Worm (Caenorhabditis elegans) whole organism, young adult: ENCODE results near the gene magu-1.

Experiments used
- F33H1.4 ChIP-seq: fragments of 200-800 bp; sonication (Bioruptor generic); IDR thresholded peaks from 2 replicates; pipeline ENCODE4 v1.3.6; 2022; ENCODE audit warnings: missing genetic modification reagents, missing genetic modification characterization, missing compliant biosample characterization
- F37B4.10 ChIP-seq: fragments of 200-800 bp; sonication (Bioruptor generic); IDR thresholded peaks from 2 replicates; pipeline ENCODE4 v1.3.6; 2022; ENCODE audit warnings: missing genetic modification characterization, missing compliant biosample characterization
- F55B11.4 ChIP-seq: sonication (generic microtip); optimal IDR thresholded peaks from 2 replicates; lab custom pipeline; 2016; ENCODE audit warnings: missing compliant biosample characterization, missing genetic modification characterization, borderline replicate concordance; ENCODE audit not compliant: insufficient read depth
- F57A8.1 ChIP-seq: fragments of 200-800 bp; sonication (Bioruptor generic); optimal IDR thresholded peaks from 2 replicates; lab custom pipeline; 2018; ENCODE audit warnings: mild to moderate bottlenecking, missing genetic modification characterization, moderate library complexity, missing compliant biosample characterization
- K11D2.4 ChIP-seq: fragments of 200-800 bp; sonication (Bioruptor generic); IDR thresholded peaks from 2 replicates; pipeline ENCODE4 v1.3.6; 2022; ENCODE audit warnings: missing genetic modification reagents, missing genetic modification characterization, missing compliant biosample characterization
- akir-1 ChIP-seq: fragments of 200-800 bp; sonication (Bioruptor generic); optimal IDR thresholded peaks from 2 replicates; lab custom pipeline; 2018; ENCODE audit warnings: mild to moderate bottlenecking, missing genetic modification characterization, moderate library complexity, missing compliant biosample characterization
- ama-1 ChIP-seq, 3 experiments: fragments of 150-350 bp in 1 of 3; sonication (generic microtip) in 2 of 3; optimal IDR thresholded peaks; 2 replicates each; lab custom pipeline; 2014 to 2018; ENCODE audit warnings: missing biosample characterization in 2 of 3, missing genetic modification characterization in 2 of 3, missing genetic modification reagents in 2 of 3
- bed-1 ChIP-seq: fragments of 200-800 bp; sonication (Bioruptor generic); IDR thresholded peaks from 2 replicates; pipeline ENCODE4 v1.3.6; 2022; ENCODE audit warnings: missing genetic modification reagents, missing genetic modification characterization, missing compliant biosample characterization
- bed-2 ChIP-seq: fragments of 200-800 bp; sonication (Bioruptor generic); IDR thresholded peaks from 2 replicates; pipeline ENCODE4 v1.3.6; 2022; ENCODE audit warnings: missing genetic modification reagents, missing genetic modification characterization, missing compliant biosample characterization
- ccch-3 ChIP-seq: fragments of 200-800 bp; sonication (Bioruptor generic); optimal IDR thresholded peaks from 2 replicates; lab custom pipeline; 2018; ENCODE audit warnings: mild to moderate bottlenecking, missing genetic modification characterization, missing compliant biosample characterization
- ceh-27 ChIP-seq: fragments of 200-800 bp; sonication (Bioruptor generic); optimal IDR thresholded peaks from 2 replicates; lab custom pipeline; 2018; ENCODE audit warnings: mild to moderate bottlenecking, missing genetic modification characterization, moderate library complexity, missing compliant biosample characterization
- hlh-12 ChIP-seq: sonication (generic microtip); optimal IDR thresholded peaks from 2 replicates; lab custom pipeline; 2016; ENCODE audit warnings: missing genetic modification characterization, missing compliant biosample characterization
- hmg-1.2 ChIP-seq: fragments of 200-800 bp; sonication (Bioruptor generic); IDR thresholded peaks from 2 replicates; pipeline ENCODE4 v1.3.6; 2022; ENCODE audit warnings: missing genetic modification reagents, missing genetic modification characterization, missing compliant biosample characterization
- lin-26 ChIP-seq: fragments of 200-800 bp; sonication (Bioruptor generic); IDR thresholded peaks from 2 replicates; pipeline ENCODE4 v1.3.6; 2022; ENCODE audit warnings: missing genetic modification reagents, missing genetic modification characterization, missing compliant biosample characterization
- lir-1 ChIP-seq: fragments of 200-800 bp; sonication (Bioruptor generic); conservative IDR thresholded peaks from 2 replicates; pipeline ENCODE4 v1.3.6; 2022; ENCODE audit warnings: missing genetic modification reagents, missing genetic modification characterization, missing compliant biosample characterization
- madf-10 ChIP-seq: sonication (generic microtip); optimal IDR thresholded peaks from 2 replicates; lab custom pipeline; 2016; ENCODE audit warnings: mild to moderate bottlenecking, missing genetic modification characterization, missing compliant biosample characterization
- madf-6 ChIP-seq: fragments of 200-800 bp; sonication (Bioruptor generic); IDR thresholded peaks from 2 replicates; pipeline ENCODE4 v1.3.6; 2022; ENCODE audit warnings: missing genetic modification reagents, missing genetic modification characterization, missing compliant biosample characterization
- mcd-1 ChIP-seq: fragments of 200-800 bp; sonication (Bioruptor generic); IDR thresholded peaks from 2 replicates; pipeline ENCODE4 v1.3.6; 2022; ENCODE audit warnings: missing genetic modification reagents, missing genetic modification characterization, missing compliant biosample characterization
- mel-28 ChIP-seq: sonication (generic microtip); optimal IDR thresholded peaks from 2 replicates; lab custom pipeline; 2016; ENCODE audit warnings: borderline replicate concordance, mild to moderate bottlenecking, missing genetic modification characterization, missing compliant biosample characterization
- rec-8 ChIP-seq, 2 experiments: sonication (generic microtip); optimal IDR thresholded peaks; 2 replicates each; lab custom pipeline; 2016; ENCODE audit warnings: mild to moderate bottlenecking in 2 of 2, missing genetic modification characterization in 2 of 2, missing genetic modification reagents in 2 of 2, missing genotype in 2 of 2, missing biosample characterization in 1 of 2, missing compliant biosample characterization in 1 of 2, moderate library complexity in 1 of 2
- sdz-38 ChIP-seq: sonication (generic microtip); optimal IDR thresholded peaks from 2 replicates; lab custom pipeline; 2016; ENCODE audit warnings: missing genotype, missing genetic modification characterization, missing compliant biosample characterization
- sea-2 ChIP-seq: fragments of 200-800 bp; sonication (Bioruptor generic); IDR thresholded peaks from 2 replicates; pipeline ENCODE4 v1.3.6; 2022; ENCODE audit warnings: missing genetic modification characterization, missing compliant biosample characterization
- tbp1 ChIP-seq: fragments of 200-800 bp; sonication (Bioruptor generic); optimal IDR thresholded peaks from 2 replicates; lab custom pipeline; 2018; ENCODE audit warnings: mild to moderate bottlenecking, missing genetic modification characterization, missing compliant biosample characterization
- tbx-9 ChIP-seq: sonication (generic microtip); optimal IDR thresholded peaks from 2 replicates; lab custom pipeline; 2016; ENCODE audit warnings: borderline replicate concordance, missing genetic modification characterization, inconsistent platforms, missing compliant biosample characterization
- zfh-2 ChIP-seq: fragments of 200-800 bp; sonication (Bioruptor generic); conservative IDR thresholded peaks from 2 replicates; pipeline ENCODE4 v1.3.6; 2022; ENCODE audit warnings: missing genetic modification reagents, missing genetic modification characterization, missing compliant biosample characterization
- ztf-22 ChIP-seq: fragments of 200-800 bp; sonication (Bioruptor generic); optimal IDR thresholded peaks from 2 replicates; lab custom pipeline; 2018; ENCODE audit warnings: mild to moderate bottlenecking, missing genetic modification characterization, moderate library complexity, missing compliant biosample characterization
- ztf-3 ChIP-seq: fragments of 200-800 bp; sonication (Bioruptor generic); optimal IDR thresholded peaks from 2 replicates; lab custom pipeline; 2018; ENCODE audit warnings: mild to moderate bottlenecking, missing genetic modification characterization, missing compliant biosample characterization

The magu-1 gene

ce11 chrIII:455793-456192 is 15.7 kb downstream of the magu-1 start (continued):
- no peak for TF ChIP-seq F33H1.4 (GFP tag; lab: Robert Waterston, UW)
- TF ChIP-seq, all 124 proteins: peak for 0

- TF ChIP-seq F33H1.4 (GFP tag; lab: Robert Waterston, UW) (no peak), bed-2 (GFP tag; lab: Robert Waterston, UW) (no peak), ztf-22 (GFP tag; lab: Kevin White, UChicago) (no peak), sdz-38 (tag; lab: Kevin White, UChicago) (no peak), ama-1 (optimal IDR thresholded peaks at IDR 0.05; lab: Kevin White, UChicago) (no peak), ama-1 (GFP tag; optimal IDR thresholded peaks at IDR 0.05; lab: Kevin White, UChicago) (no peak)
Measured at ce11 chrIII:446860-447259, 24.6 kb downstream of the magu-1 start.

ce11 chrIII:445515-445914 is 26.0 kb downstream of the magu-1 start:
- peak; percentile 66 for TF ChIP-seq akir-1 (GFP tag; lab: Kevin White, UChicago)
- peak; percentile 22 for TF ChIP-seq hmg-1.2 (GFP tag; lab: Robert Waterston, UW)
- TF ChIP-seq ceh-27 = peak; percentile 39
- peak; percentile 59 for TF ChIP-seq ztf-3
- TF ChIP-seq lir-1 (GFP tag; lab: Robert Waterston, UW) = peak; percentile 56; the same call in 1 of the 2 replicates

ce11 chrIII:444101-444500 is 27.4 kb downstream of the magu-1 start, which contains the start of gene Y55B1BR.8:
Gene Y55B1BR.8 (plus strand): TSS chrIII:444401.
- no peak for TF ChIP-seq tbx-9

ce11 chrIII:439926-440325 is 31.6 kb downstream of the magu-1 start, which contains the start of gene affl-1:
Gene affl-1 (plus strand): TSS chrIII:440226.
- TF ChIP-seq F55B11.4 (tag; lab: Kevin White, UChicago) (no peak), tbp1 (GFP tag; lab: Kevin White, UChicago) (no peak), lin-26 (GFP tag; lab: Robert Waterston, UW) (no peak)

ce11 chrIII:437033-437432 is 34.5 kb downstream of the magu-1 start:
- TF ChIP-seq zfh-2 (GFP tag; lab: Robert Waterston, UW) (peak; percentile 70), rec-8 (tag; optimal IDR thresholded peaks at IDR 0.05; lab: Kevin White, UChicago) (no peak)

- 0 out of 2 replicates have a peak, but pooled peaks have one; percentile 14 for TF ChIP-seq K11D2.4 (GFP tag; lab: Robert Waterston, UW)
- no peak for TF ChIP-seq F57A8.1 (GFP tag; lab: Kevin White, UChicago)
- TF ChIP-seq bed-1 (GFP tag; lab: Robert Waterston, UW) = no peak
- TF ChIP-seq sea-2 = no peak
- TF ChIP-seq madf-10 (tag; lab: Kevin White, UChicago) = no peak
- TF ChIP-seq madf-6 (GFP tag; lab: Robert Waterston, UW) = no peak
- TF ChIP-seq mcd-1 = no peak
- TF ChIP-seq ccch-3 = no peak
- TF ChIP-seq mel-28 = no peak
- peak; percentile 40; the same call in 1 of the 2 replicates for TF ChIP-seq hmg-1.2 (GFP tag; lab: Robert Waterston, UW)
- no peak for TF ChIP-seq hlh-12 (tag; lab: Kevin White, UChicago)
- no peak for TF ChIP-seq F37B4.10 (GFP tag; lab: Robert Waterston, UW)
- TF ChIP-seq, all 124 proteins: peak for 2
Measured at ce11 chrIII:434361-434941, 37.1 kb downstream of the magu-1 start, which contains the start of gene affl-2. Gene affl-2 (plus strand): TSS chrIII:434891.
